Worm (Caenorhabditis elegans): Measurements from ENCODE around the gene tag-123.

- TF ChIP-seq ama-1 (optimal IDR thresholded peaks at IDR 0.05) (no peak), nhr-11 (tag; optimal IDR thresholded peaks at IDR 0.05) (no peak), zag-1 (tag; optimal IDR thresholded peaks at IDR 0.05) (no peak), skn-1 (tag; optimal IDR thresholded peaks at IDR 0.05) (no peak), fos-1 (tag; optimal IDR thresholded peaks at IDR 0.05) (no peak), ceh-16 (tag; optimal IDR thresholded peaks at IDR 0.05) (no peak), fkh-10 (GFP tag; optimal IDR thresholded peaks at IDR 0.05) (no peak), snpc-4 (tag; optimal IDR thresholded peaks at IDR 0.05) (no peak), tbx-2 (tag; optimal IDR thresholded peaks at IDR 0.05) (no peak), lsy-12 (tag; optimal IDR thresholded peaks at IDR 0.05) (no peak), aly-2 (tag; optimal IDR thresholded peaks at IDR 0.05) (no peak), nhr-43 (tag; optimal IDR thresholded peaks at IDR 0.05; ENCODE audit: poor library complexity, severe bottlenecking) (no peak), ztf-11 (tag; optimal IDR thresholded peaks at IDR 0.05) (no peak)
Observed at ce11 chrX:8413130-8413529, 8.7 kb downstream of the tag-123 start, which contains the start of gene F08F1.4.

Measured in whole organism, L3 larva.